Fruit fly (Drosophila melanogaster): Measurements from ENCODE around the gene CG15452.

The CG15452 gene

dm6 chrX:20745865-20746264, at the start of gene CG15452:
Gene CG15452 (minus strand): TSS chrX:20745965.
- TF ChIP-seq gl (tag; optimal IDR thresholded peaks at IDR 0.05): no peak

- no peak for TF ChIP-seq CG12605 (GFP tag; IDR thresholded peaks at IDR 0.05)
- no peak for TF ChIP-seq D1 (tag; optimal IDR thresholded peaks at IDR 0.05)
- TF ChIP-seq CG13204 (GFP tag; optimal IDR thresholded peaks at IDR 0.05): no peak
- TF ChIP-seq CG14655 (GFP tag; optimal IDR thresholded peaks at IDR 0.05): no peak
- TF ChIP-seq CG15710 (tag; optimal IDR thresholded peaks at IDR 0.05): no peak
- TF ChIP-seq CG8159 (tag; optimal IDR thresholded peaks at IDR 0.05): no peak
- no peak for TF ChIP-seq CG4496 (GFP tag; IDR thresholded peaks at IDR 0.05)
- no peak for TF ChIP-seq Pif1A (GFP tag; optimal IDR thresholded peaks at IDR 0.05)
- no peak for TF ChIP-seq Snoo (tag; optimal IDR thresholded peaks at IDR 0.05)
- no peak for TF ChIP-seq fd96Ca (GFP tag; IDR thresholded peaks at IDR 0.05)
Measured at dm6 chrX:20781120-20781519, 35.4 kb upstream of the CG15452 start, which contains the start of gene CG32507. Gene CG32507 (minus strand): TSS chrX:20781220.

dm6 chrX:20776281-20776680, 30.5 kb upstream of the CG15452 start:
- no peak for TF ChIP-seq CG8159 (tag; optimal IDR thresholded peaks at IDR 0.05)
- no peak for TF ChIP-seq CG4496 (GFP tag; IDR thresholded peaks at IDR 0.05)
- no peak for TF ChIP-seq D1 (tag; optimal IDR thresholded peaks at IDR 0.05)

- TF ChIP-seq Ets98B (GFP tag; IDR thresholded peaks at IDR 0.05): no peak
- no peak for TF ChIP-seq rn (GFP tag; IDR thresholded peaks at IDR 0.05)
- no peak for TF ChIP-seq CG12605 (GFP tag; IDR thresholded peaks at IDR 0.05)
Measured at dm6 chrX:20760444-20760843, 14.7 kb upstream of the CG15452 start.

- no peak for TF ChIP-seq CG4496 (GFP tag; IDR thresholded peaks at IDR 0.05)
Measured at dm6 chrX:20756938-20757337, 11.2 kb upstream of the CG15452 start.

dm6 chrX:20756447-20756846, 10.7 kb upstream of the CG15452 start:
- no peak for TF ChIP-seq EcR (GFP tag; optimal IDR thresholded peaks at IDR 0.05)
- TF ChIP-seq CG8159 (tag; optimal IDR thresholded peaks at IDR 0.05): peak; percentile 15
- no peak for TF ChIP-seq CG15710 (tag; optimal IDR thresholded peaks at IDR 0.05)

- TF ChIP-seq CG17806 (tag; optimal IDR thresholded peaks at IDR 0.05) (no peak), rn (GFP tag; IDR thresholded peaks at IDR 0.05) (no peak), Ets98B (GFP tag; IDR thresholded peaks at IDR 0.05) (no peak), CG10348 (GFP tag; IDR thresholded peaks at IDR 0.05) (no peak), CG8159 (tag; optimal IDR thresholded peaks at IDR 0.05) (no peak), CG13204 (GFP tag; optimal IDR thresholded peaks at IDR 0.05) (no peak), Snoo (tag; optimal IDR thresholded peaks at IDR 0.05) (no peak), fd96Ca (GFP tag; IDR thresholded peaks at IDR 0.05) (no peak), CG4496 (GFP tag; IDR thresholded peaks at IDR 0.05) (no peak), gl (tag; optimal IDR thresholded peaks at IDR 0.05) (no peak), Pif1A (GFP tag; optimal IDR thresholded peaks at IDR 0.05) (no peak), CG9948 (tag; optimal IDR thresholded peaks at IDR 0.05) (no peak), CG15710 (tag; optimal IDR thresholded peaks at IDR 0.05) (no peak), CG8301 (tag; optimal IDR thresholded peaks at IDR 0.05) (no peak), CG12605 (GFP tag; IDR thresholded peaks at IDR 0.05) (no peak)
Measured at dm6 chrX:20753124-20753523, 7.4 kb upstream of the CG15452 start.

- TF ChIP-seq CG8301 (tag; optimal IDR thresholded peaks at IDR 0.05): no peak
Measured at dm6 chrX:20739581-20739980, 6.2 kb downstream of the CG15452 start.

- no peak for TF ChIP-seq CG14655 (GFP tag; optimal IDR thresholded peaks at IDR 0.05)
- TF ChIP-seq EcR (GFP tag; optimal IDR thresholded peaks at IDR 0.05): no peak
- no peak for TF ChIP-seq D1 (tag; optimal IDR thresholded peaks at IDR 0.05)
- no peak for TF ChIP-seq CG9948 (tag; optimal IDR thresholded peaks at IDR 0.05)
- TF ChIP-seq CG17806 (tag; optimal IDR thresholded peaks at IDR 0.05): no peak
- no peak for TF ChIP-seq CG32121 (GFP tag; IDR thresholded peaks at IDR 0.05)
- TF ChIP-seq CG10348 (GFP tag; IDR thresholded peaks at IDR 0.05): no peak
- no peak for TF ChIP-seq Snoo (tag; optimal IDR thresholded peaks at IDR 0.05)
- TF ChIP-seq Pif1B (GFP tag; optimal IDR thresholded peaks at IDR 0.05): no peak
- no peak for TF ChIP-seq CG15710 (tag; optimal IDR thresholded peaks at IDR 0.05)
- TF ChIP-seq fd96Ca (GFP tag; IDR thresholded peaks at IDR 0.05): no peak
- TF ChIP-seq rn (GFP tag; IDR thresholded peaks at IDR 0.05): no peak
- no peak for TF ChIP-seq CG34367 (tag; optimal IDR thresholded peaks at IDR 0.05)
- TF ChIP-seq CG12605 (GFP tag; IDR thresholded peaks at IDR 0.05): no peak
- TF ChIP-seq CG4496 (GFP tag; IDR thresholded peaks at IDR 0.05): no peak
- no peak for TF ChIP-seq CG13204 (GFP tag; optimal IDR thresholded peaks at IDR 0.05)
- TF ChIP-seq CG8301 (tag; optimal IDR thresholded peaks at IDR 0.05): no peak
- TF ChIP-seq Pif1A (GFP tag; optimal IDR thresholded peaks at IDR 0.05): no peak
- no peak for TF ChIP-seq CG8159 (tag; optimal IDR thresholded peaks at IDR 0.05)
- no peak for TF ChIP-seq Ets98B (GFP tag; IDR thresholded peaks at IDR 0.05)
Measured at dm6 chrX:20735910-20736483, 9.8 kb downstream of the CG15452 start, which contains the start of gene CG1324. Gene CG1324 (minus strand): TSS chrX:20735960.
